Worm (Caenorhabditis elegans) whole organism, L1 larva: ENCODE measurements around the gene gtl-1.
"Not testable (repeated sequence)": the region's sequence is repeated elsewhere in the genome, so short reads cannot be mapped to it uniquely, and the experiment has no call there.

Source experiments
- ama-1 ChIP-seq: fragments of 150-350 bp; optimal IDR thresholded peaks from 2 replicates; lab custom pipeline; 2014
- dsc-1 ChIP-seq: sonication (generic microtip); optimal IDR thresholded peaks from 2 replicates; lab custom pipeline; 2016; ENCODE audit warnings: mild to moderate bottlenecking, missing genetic modification characterization, missing compliant biosample characterization
- elt-2 ChIP-seq: sonication (generic microtip); optimal IDR thresholded peaks from 2 replicates; lab custom pipeline; 2016; ENCODE audit warnings: missing genetic modification characterization, mild to moderate bottlenecking, inconsistent platforms, missing compliant biosample characterization, missing genetic modification reagents
- elt-3 ChIP-seq, 6 experiments: fragments of 150-350 bp in 1 of 6; sonication (generic microtip); optimal IDR thresholded peaks; 2 replicates each; lab custom pipeline; 2017 to 2018; ENCODE audit warnings: missing biosample characterization in 6 of 6, missing genetic modification characterization in 6 of 6, inconsistent platforms in 1 of 6
- lin-35 ChIP-seq, 2 experiments: fragments of 150-350 bp; optimal IDR thresholded peaks; 2 replicates each; lab custom pipeline; 2014; ENCODE audit warnings: missing biosample characterization in 2 of 2, missing genetic modification characterization in 2 of 2, missing genetic modification reagents in 2 of 2
- nhr-11 ChIP-seq: fragments of 150-350 bp; optimal IDR thresholded peaks from 2 replicates; lab custom pipeline; 2014; ENCODE audit warnings: missing biosample characterization, missing genetic modification characterization
- nhr-28 ChIP-seq: fragments of 150-350 bp; optimal IDR thresholded peaks from 2 replicates; lab custom pipeline; 2014; ENCODE audit warnings: missing biosample characterization, missing genetic modification characterization
- nhr-76 ChIP-seq: sonication (generic microtip); optimal IDR thresholded peaks from 2 replicates; lab custom pipeline; 2017; ENCODE audit warnings: missing biosample characterization, missing genetic modification characterization
- nhr-77 ChIP-seq: fragments of 150-350 bp; optimal IDR thresholded peaks from 2 replicates; lab custom pipeline; 2014; ENCODE audit warnings: missing biosample characterization, missing genetic modification characterization
- nhr-90 ChIP-seq: sonication (generic microtip); optimal IDR thresholded peaks from 2 replicates; lab custom pipeline; 2016; ENCODE audit warnings: mild to moderate bottlenecking, missing genetic modification characterization, missing compliant biosample characterization; ENCODE audit not compliant: poor library complexity
- skn-1 ChIP-seq: fragments of 150-350 bp; optimal IDR thresholded peaks from 2 replicates; lab custom pipeline; 2014; ENCODE audit warnings: missing biosample characterization, missing genetic modification characterization
- unc-30 ChIP-seq: sonication (generic microtip); optimal IDR thresholded peaks from 2 replicates; lab custom pipeline; 2017; ENCODE audit warnings: missing biosample characterization, missing genetic modification characterization
- unc-62 ChIP-seq: fragments of 150-350 bp; optimal IDR thresholded peaks from 2 replicates; lab custom pipeline; 2014; ENCODE audit warnings: missing biosample characterization, missing genetic modification reagents, missing genetic modification characterization

DNA sequence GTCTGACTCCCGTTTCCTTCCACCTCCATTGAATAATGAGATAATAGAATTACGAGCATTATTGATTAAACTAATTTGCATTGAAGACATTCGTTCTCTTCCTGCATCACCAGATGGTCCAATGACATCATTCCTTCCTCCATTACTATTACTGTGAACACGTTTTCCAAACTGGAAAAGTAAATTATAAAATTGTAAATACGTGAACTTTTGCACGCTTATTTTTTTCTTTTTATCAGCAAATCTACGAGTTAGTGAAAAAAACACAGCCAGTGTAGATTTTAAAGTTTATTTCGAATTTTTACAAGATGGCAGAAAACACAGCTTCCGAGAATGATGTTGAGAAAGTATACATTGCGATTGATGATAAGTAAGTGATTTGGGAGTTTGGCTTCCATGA, 5.6 kb downstream of the gtl-1 start, which contains the start of gene C05C12.1:
- TF ChIP-seq unc-62; lin-35 (GFP tag; optimal IDR thresholded peaks at IDR 0.05; lab: Kevin White, UChicago); dsc-1 (tag; lab: Kevin White, UChicago); nhr-11; nhr-28; elt-3 (tag; optimal IDR thresholded peaks at IDR 0.05; lab: Kevin White, UChicago); elt-2; nhr-90 (tag; lab: Kevin White, UChicago); nhr-77 (tag; lab: Kevin White, UChicago); unc-30 (tag; lab: Kevin White, UChicago); skn-1 (tag; lab: Kevin White, UChicago); ama-1 (lab: Kevin White, UChicago); nhr-76 (tag; lab: Kevin White, UChicago): not testable (repeated sequence)
